Worm (Caenorhabditis elegans) whole organism, L2 larva: ENCODE measurements around the gene Y66D12A.24.

ENCODE experiments used
- lin-39 ChIP-seq: fragments of 150-350 bp; optimal IDR thresholded peaks from 2 replicates; lab custom pipeline; 2014; ENCODE audit warnings: missing biosample characterization, missing genetic modification reagents, missing genetic modification characterization
- nhr-12 ChIP-seq: fragments of 150-350 bp; optimal IDR thresholded peaks from 2 replicates; lab custom pipeline; 2014; ENCODE audit warnings: missing biosample characterization, missing genetic modification characterization
- unc-39 ChIP-seq: fragments of 150-350 bp; optimal IDR thresholded peaks from 2 replicates; lab custom pipeline; 2014; ENCODE audit warnings: missing biosample characterization, missing genetic modification characterization

DNA sequence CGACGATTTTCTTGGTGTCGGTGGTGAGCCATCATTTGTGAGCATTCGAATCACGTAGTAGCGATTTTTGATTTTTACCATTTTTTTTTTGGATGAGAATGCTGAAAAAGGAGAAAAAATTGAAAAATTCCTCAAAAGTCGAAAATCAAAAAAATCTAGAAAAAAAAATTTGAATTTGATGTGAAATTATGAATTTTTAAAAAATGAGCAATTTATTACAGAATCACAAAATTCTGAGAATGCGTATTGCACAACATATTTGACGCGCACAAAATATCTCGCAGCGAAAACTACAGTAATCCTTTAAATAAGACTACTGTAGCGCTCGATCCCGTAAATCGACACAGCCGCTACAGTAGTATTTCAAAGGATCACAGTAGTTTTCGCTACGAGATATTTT, 9.4 kb upstream of the Y66D12A.24 start, which contains the start of gene popl-5:
- TF ChIP-seq lin-39 (no peak), nhr-12 (tag; lab: Kevin White, UChicago) (no peak), unc-39 (tag; lab: Kevin White, UChicago) (no peak)
